Worm (Caenorhabditis elegans) whole organism, L3 larva: ENCODE data around the gene ugt-52.

Experiments used
- R02D3.7 ChIP-seq: fragments of 150-350 bp; optimal IDR thresholded peaks from 2 replicates; lab custom pipeline; 2014; ENCODE audit warnings: missing biosample characterization, missing genetic modification characterization
- ceh-16 ChIP-seq: sonication (generic microtip); optimal IDR thresholded peaks from 2 replicates; lab custom pipeline; 2017; ENCODE audit warnings: missing biosample characterization, missing genetic modification characterization
- ceh-82 ChIP-seq: fragments of 150-350 bp; optimal IDR thresholded peaks from 2 replicates; lab custom pipeline; 2014; ENCODE audit warnings: missing biosample characterization, missing genetic modification characterization
- ceh-9 ChIP-seq: sonication (generic microtip); optimal IDR thresholded peaks from 2 replicates; lab custom pipeline; 2018; ENCODE audit warnings: missing biosample characterization, missing genetic modification characterization
- elt-2 ChIP-seq: sonication (generic microtip); optimal IDR thresholded peaks from 2 replicates; lab custom pipeline; 2016; ENCODE audit warnings: missing genetic modification reagents, mild to moderate bottlenecking, missing genetic modification characterization, missing compliant biosample characterization
- elt-3 ChIP-seq, 3 experiments: fragments of 150-350 bp in 1 of 3; sonication (generic microtip) in 2 of 3; optimal IDR thresholded peaks; 2 replicates in 2 of 3; 4 replicates in 1 of 3; lab custom pipeline; 2014 to 2017; ENCODE audit warnings: missing biosample characterization in 3 of 3, missing genetic modification characterization in 3 of 3
- fkh-10 ChIP-seq: sonication (generic microtip); optimal IDR thresholded peaks from 2 replicates; lab custom pipeline; 2017; ENCODE audit warnings: missing biosample characterization, missing genetic modification reagents, missing genetic modification characterization
- lin-39 ChIP-seq: fragments of 150-350 bp; optimal IDR thresholded peaks from 2 replicates; lab custom pipeline; 2018; ENCODE audit warnings: missing biosample characterization, missing genetic modification reagents, missing genetic modification characterization
- nfya-1 ChIP-seq: sonication (generic microtip); optimal IDR thresholded peaks from 2 replicates; lab custom pipeline; 2017; ENCODE audit warnings: missing genetic modification characterization, mild to moderate bottlenecking, missing compliant biosample characterization, antibody characterized with exemption, moderate library complexity; ENCODE audit not compliant: insufficient read depth
- nhr-12 ChIP-seq: fragments of 150-350 bp; optimal IDR thresholded peaks from 2 replicates; lab custom pipeline; 2014; ENCODE audit warnings: missing biosample characterization, missing genetic modification characterization
- nhr-76 ChIP-seq: fragments of 150-350 bp; sonication (generic microtip); optimal IDR thresholded peaks from 5 replicates; lab custom pipeline; 2014; ENCODE audit warnings: missing biosample characterization, missing genetic modification characterization
- pqm-1 ChIP-seq: fragments of 150-350 bp; optimal IDR thresholded peaks from 2 replicates; lab custom pipeline; 2017; ENCODE audit warnings: missing biosample characterization, missing genetic modification characterization, inconsistent platforms
- skn-1 ChIP-seq: fragments of 150-350 bp; optimal IDR thresholded peaks from 2 replicates; lab custom pipeline; 2014; ENCODE audit warnings: missing biosample characterization, missing genetic modification characterization
- unc-62 ChIP-seq: fragments of 150-350 bp; sonication (generic microtip); optimal IDR thresholded peaks from 4 replicates; lab custom pipeline; 2014; ENCODE audit warnings: missing biosample characterization, missing genetic modification reagents, missing genetic modification characterization

ce11 chrIV:768312-768711 lies 10.3 kb upstream of the ugt-52 start, which contains the start of gene F56B3.2:
- TF ChIP-seq R02D3.7 (tag; lab: Kevin White, UChicago) (no peak), ceh-82 (tag; lab: Kevin White, UChicago) (no peak), nfya-1 (tag; lab: Kevin White, UChicago) (no peak), pqm-1 (tag; lab: Kevin White, UChicago) (no peak), ceh-9 (tag; lab: Kevin White, UChicago) (no peak), nhr-12 (tag; lab: Kevin White, UChicago) (no peak), unc-62 (no peak), fkh-10 (GFP tag; lab: Kevin White, UChicago) (no peak), elt-2 (no peak), elt-3 (tag; optimal IDR thresholded peaks at IDR 0.05; lab: Kevin White, UChicago) (no peak), ceh-16 (tag; lab: Kevin White, UChicago) (no peak), lin-39 (tag; lab: Kevin White, UChicago) (no peak), nhr-76 (tag; lab: Kevin White, UChicago) (no peak), skn-1 (tag; lab: Kevin White, UChicago) (no peak)
